Worm (Caenorhabditis elegans) whole organism, young adult: Measurements from ENCODE around the gene vab-19.

ENCODE experiments used
- D2030.7 ChIP-seq: fragments of 200-800 bp; sonication (Bioruptor generic); IDR thresholded peaks from 2 replicates; pipeline ENCODE4 v1.3.6; 2022; ENCODE audit warnings: missing genetic modification reagents, missing genetic modification characterization, missing compliant biosample characterization
- F33H1.4 ChIP-seq: fragments of 200-800 bp; sonication (Bioruptor generic); IDR thresholded peaks from 2 replicates; pipeline ENCODE4 v1.3.6; 2022; ENCODE audit warnings: missing genetic modification reagents, missing genetic modification characterization, missing compliant biosample characterization
- aptf-3 ChIP-seq: fragments of 200-800 bp; sonication (Bioruptor generic); IDR thresholded peaks from 2 replicates; pipeline ENCODE4 v1.3.6; 2022; ENCODE audit warnings: missing genetic modification characterization, missing compliant biosample characterization
- bed-2 ChIP-seq: fragments of 200-800 bp; sonication (Bioruptor generic); IDR thresholded peaks from 2 replicates; pipeline ENCODE4 v1.3.6; 2022; ENCODE audit warnings: missing genetic modification reagents, missing genetic modification characterization, missing compliant biosample characterization
- ets-4 ChIP-seq: fragments of 200-800 bp; sonication (Bioruptor generic); optimal IDR thresholded peaks from 2 replicates; lab custom pipeline; 2018; ENCODE audit warnings: mild to moderate bottlenecking, missing genetic modification characterization, missing compliant biosample characterization
- let-607 ChIP-seq, 2 experiments: fragments of 200-800 bp in 1 of 2; sonication (Bioruptor generic) in 1 of 2; sonication (generic microtip) in 1 of 2; optimal IDR thresholded peaks; 2 replicates each; lab custom pipeline; 2016 to 2018; ENCODE audit warnings: mild to moderate bottlenecking in 2 of 2, missing compliant biosample characterization in 2 of 2, missing genetic modification characterization in 2 of 2, moderate library complexity in 2 of 2, missing genotype in 1 of 2
- lin-54 ChIP-seq: fragments of 200-800 bp; sonication (Bioruptor generic); optimal IDR thresholded peaks from 2 replicates; lab custom pipeline; 2018; ENCODE audit warnings: mild to moderate bottlenecking, missing genetic modification characterization, missing compliant biosample characterization
- snpc-4 ChIP-seq, 5 experiments: fragments of 150-350 bp in 1 of 5; sonication (generic microtip) in 4 of 5; optimal IDR thresholded peaks; 2 replicates each; lab custom pipeline; 2014 to 2018; ENCODE audit warnings: missing genetic modification characterization in 5 of 5, missing biosample characterization in 3 of 5, antibody characterized with exemption in 2 of 5, mild to moderate bottlenecking in 2 of 5, missing compliant biosample characterization in 2 of 5, missing genotype in 2 of 5, moderate library complexity in 2 of 5, missing genetic modification reagents in 1 of 5
- tbp1 ChIP-seq: fragments of 200-800 bp; sonication (Bioruptor generic); optimal IDR thresholded peaks from 2 replicates; lab custom pipeline; 2018; ENCODE audit warnings: mild to moderate bottlenecking, missing genetic modification characterization, missing compliant biosample characterization
- unc-130 ChIP-seq: sonication (generic microtip); optimal IDR thresholded peaks from 2 replicates; lab custom pipeline; 2016; ENCODE audit warnings: missing genetic modification reagents, missing genetic modification characterization, missing compliant biosample characterization
- ztf-3 ChIP-seq: fragments of 200-800 bp; sonication (Bioruptor generic); optimal IDR thresholded peaks from 2 replicates; lab custom pipeline; 2018; ENCODE audit warnings: mild to moderate bottlenecking, missing genetic modification characterization, missing compliant biosample characterization
- ztf-6 ChIP-seq: fragments of 200-800 bp; sonication (Bioruptor generic); IDR thresholded peaks from 2 replicates; pipeline ENCODE4 v1.3.6; 2022; ENCODE audit warnings: missing genetic modification reagents, missing genetic modification characterization, missing compliant biosample characterization

DNA sequence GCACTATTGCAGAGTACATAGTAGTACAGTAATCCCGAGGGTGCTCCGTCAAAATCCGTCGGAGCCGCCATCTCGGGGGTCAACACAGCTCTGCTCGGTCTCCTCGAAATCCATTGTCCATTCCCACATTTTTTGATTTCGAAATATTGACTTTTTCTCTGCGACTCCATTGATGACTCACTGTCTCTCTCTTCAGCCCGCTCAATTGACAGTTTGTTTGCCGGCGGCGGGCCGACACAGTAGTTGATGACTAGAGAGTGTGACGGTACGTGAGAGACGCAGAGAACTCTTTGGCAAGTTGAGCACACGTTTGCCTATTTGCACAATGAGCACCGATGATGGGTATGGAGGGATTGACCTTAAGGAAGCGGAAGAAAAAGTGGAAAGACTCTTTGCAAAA, 11.7 kb downstream of the vab-19 start:
- TF ChIP-seq D2030.7 (GFP tag; lab: Robert Waterston, UW) = no peak
- no peak for TF ChIP-seq unc-130 (GFP tag; lab: Kevin White, UChicago)
- no peak for TF ChIP-seq ztf-6 (GFP tag; lab: Robert Waterston, UW)
- no peak for TF ChIP-seq bed-2
- TF ChIP-seq snpc-4 (GFP tag; optimal IDR thresholded peaks at IDR 0.05; lab: Kevin White, UChicago) = no peak
- TF ChIP-seq snpc-4 (tag; optimal IDR thresholded peaks at IDR 0.05; lab: Kevin White, UChicago) = peak in 1 of 4 experiments; percentile 46
- TF ChIP-seq ztf-3 (GFP tag; lab: Kevin White, UChicago) = no peak
- peak; percentile 33 for TF ChIP-seq tbp1 (GFP tag; lab: Kevin White, UChicago)
- TF ChIP-seq ets-4 (GFP tag; lab: Kevin White, UChicago) = peak; percentile 32
- peak; percentile 35 for TF ChIP-seq lin-54 (GFP tag; lab: Kevin White, UChicago)
- no peak for TF ChIP-seq F33H1.4 (GFP tag; lab: Robert Waterston, UW)
- peak in 1 of 2 experiments; percentile 48 for TF ChIP-seq let-607 (tag; optimal IDR thresholded peaks at IDR 0.05; lab: Kevin White, UChicago)
- no peak for TF ChIP-seq aptf-3 (GFP tag; lab: Robert Waterston, UW)
